Fruit fly (Drosophila melanogaster) S2 (cell line): ENCODE results near the gene Cph.

ENCODE experiments used
- CG8478 ChIP-seq: fragments of >200 bp; optimal IDR thresholded peaks from 2 replicates; lab custom pipeline; 2018
- CTCF ChIP-seq, 2 experiments: fragments of >200 bp; optimal IDR thresholded peaks; 2 replicates each; lab custom pipeline; 2018

DNA sequence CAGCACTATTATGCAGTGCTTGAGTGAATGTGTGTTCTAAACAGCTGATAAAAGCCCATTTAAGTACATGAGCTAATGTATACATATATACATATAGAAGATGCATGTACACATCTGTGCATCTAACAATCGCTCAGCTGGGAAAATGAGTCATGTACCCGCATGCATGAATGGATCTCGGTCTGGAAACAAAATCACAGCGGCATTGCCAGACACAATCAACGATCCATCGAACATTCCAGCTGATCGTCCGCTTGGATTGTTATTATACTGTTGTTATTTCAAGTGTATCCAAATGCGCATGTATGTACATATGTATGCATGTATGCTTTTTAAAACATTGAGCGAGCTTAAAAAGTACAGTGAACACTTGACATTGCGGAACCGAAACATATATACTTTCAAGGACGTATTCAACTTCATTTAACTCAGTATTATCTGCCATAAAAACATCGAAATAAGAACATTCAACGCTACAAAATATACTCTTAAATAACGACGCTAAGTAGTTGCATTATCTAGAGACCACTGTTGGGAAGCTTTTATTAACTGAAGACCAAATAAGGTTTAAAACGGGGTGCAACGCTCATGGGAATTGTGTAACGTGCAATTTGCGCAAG, 42.1 kb upstream of the Cph start:
- TF ChIP-seq CG8478 (lab: Kevin White, UChicago) (no peak), CTCF (optimal IDR thresholded peaks at IDR 0.05; lab: Kevin White, UChicago) (no peak)
